Fruit fly (Drosophila melanogaster): Measurements from ENCODE around the gene GluProRS.

dm6 chr3R:23948324-23948465, 10.0 kb downstream of the GluProRS start, which contains the start of gene CG12268:
- no peak for TF ChIP-seq CTCF (optimal IDR thresholded peaks at IDR 0.05)
- no peak for TF ChIP-seq CG8478 (optimal IDR thresholded peaks at IDR 0.05)
